Worm (Caenorhabditis elegans) whole organism, L2 larva: Measurements from ENCODE around the gene arrd-6.

Source experiments
- C34F6.9 ChIP-seq: fragments of 150-350 bp; optimal IDR thresholded peaks from 2 replicates; lab custom pipeline; 2014; ENCODE audit warnings: missing biosample characterization, missing genetic modification characterization
- F13H6.1 ChIP-seq: sonication (generic microtip); optimal IDR thresholded peaks from 2 replicates; lab custom pipeline; 2016; ENCODE audit warnings: missing genetic modification characterization, missing compliant biosample characterization
- R02D3.7 ChIP-seq: fragments of 150-350 bp; optimal IDR thresholded peaks from 2 replicates; lab custom pipeline; 2014; ENCODE audit warnings: missing biosample characterization, missing genetic modification characterization
- ZK546.5 ChIP-seq: sonication (generic microtip); optimal IDR thresholded peaks from 2 replicates; lab custom pipeline; 2017; ENCODE audit warnings: missing biosample characterization, missing genetic modification characterization
- ama-1 ChIP-seq: fragments of 150-350 bp; optimal IDR thresholded peaks from 2 replicates; lab custom pipeline; 2018; ENCODE audit warnings: inconsistent platforms
- blmp-1 ChIP-seq: sonication (generic microtip); optimal IDR thresholded peaks from 2 replicates; lab custom pipeline; 2017; ENCODE audit warnings: missing genetic modification characterization, mild to moderate bottlenecking, missing compliant biosample characterization, antibody characterized with exemption, moderate library complexity; ENCODE audit not compliant: insufficient read depth
- ceh-82 ChIP-seq: fragments of 150-350 bp; optimal IDR thresholded peaks from 2 replicates; lab custom pipeline; 2014; ENCODE audit warnings: missing biosample characterization, missing genetic modification characterization
- crh-2 ChIP-seq: sonication (generic microtip); optimal IDR thresholded peaks from 2 replicates; lab custom pipeline; 2017; ENCODE audit warnings: missing biosample characterization, missing genetic modification characterization
- dmd-4 ChIP-seq: sonication (generic microtip); optimal IDR thresholded peaks from 2 replicates; lab custom pipeline; 2017; ENCODE audit warnings: missing biosample characterization, missing genetic modification characterization
- egl-27 ChIP-seq: sonication (generic microtip); optimal IDR thresholded peaks from 3 replicates; lab custom pipeline; 2017; ENCODE audit warnings: missing biosample characterization, missing genetic modification reagents, missing genetic modification characterization
- elt-3 ChIP-seq: sonication (generic microtip); optimal IDR thresholded peaks from 2 replicates; lab custom pipeline; 2017; ENCODE audit warnings: missing biosample characterization, missing genetic modification characterization
- fos-1 ChIP-seq: fragments of 150-350 bp; optimal IDR thresholded peaks from 2 replicates; lab custom pipeline; 2014; ENCODE audit warnings: missing biosample characterization, missing genetic modification characterization
- gmeb-1 ChIP-seq: fragments of 150-350 bp; optimal IDR thresholded peaks from 2 replicates; lab custom pipeline; 2014; ENCODE audit warnings: missing biosample characterization, missing genetic modification characterization
- lin-11 ChIP-seq: fragments of 150-350 bp; sonication (generic microtip); optimal IDR thresholded peaks from 2 replicates; lab custom pipeline; 2014; ENCODE audit warnings: missing biosample characterization, missing genetic modification characterization, inconsistent platforms, mixed read lengths
- lin-13 ChIP-seq: fragments of 150-350 bp; optimal IDR thresholded peaks from 2 replicates; lab custom pipeline; 2014; ENCODE audit warnings: missing biosample characterization, missing genetic modification reagents, missing genetic modification characterization
- lin-39 ChIP-seq: fragments of 150-350 bp; optimal IDR thresholded peaks from 2 replicates; lab custom pipeline; 2014; ENCODE audit warnings: missing biosample characterization, missing genetic modification reagents, missing genetic modification characterization
- lsy-2 ChIP-seq, 2 experiments: fragments of 150-350 bp in 1 of 2; sonication (generic microtip) in 1 of 2; optimal IDR thresholded peaks; 2 replicates each; lab custom pipeline; 2014 to 2017; ENCODE audit warnings: missing biosample characterization in 2 of 2, missing genetic modification characterization in 2 of 2
- mab-5 ChIP-seq: fragments of 150-350 bp; optimal IDR thresholded peaks from 2 replicates; lab custom pipeline; 2014; ENCODE audit warnings: missing biosample characterization, missing genetic modification characterization
- mbf-1 ChIP-seq: sonication (generic microtip); optimal IDR thresholded peaks from 2 replicates; lab custom pipeline; 2017; ENCODE audit warnings: missing biosample characterization, missing genetic modification characterization
- mdl-1 ChIP-seq, 2 experiments: fragments of 150-350 bp in 1 of 2; sonication (generic microtip) in 1 of 2; optimal IDR thresholded peaks; 2 replicates each; lab custom pipeline; 2017; ENCODE audit warnings: missing biosample characterization in 2 of 2, missing genetic modification characterization in 2 of 2
- nhr-10 ChIP-seq: sonication (generic microtip); optimal IDR thresholded peaks from 2 replicates; lab custom pipeline; 2017; ENCODE audit warnings: missing biosample characterization, missing genetic modification characterization
- nhr-11 ChIP-seq: fragments of 150-350 bp; optimal IDR thresholded peaks from 2 replicates; lab custom pipeline; 2014; ENCODE audit warnings: missing biosample characterization, missing genetic modification characterization
- nhr-12 ChIP-seq: fragments of 150-350 bp; optimal IDR thresholded peaks from 2 replicates; lab custom pipeline; 2014; ENCODE audit warnings: missing biosample characterization, missing genetic modification characterization
- nhr-129 ChIP-seq: fragments of 150-350 bp; optimal IDR thresholded peaks from 2 replicates; lab custom pipeline; 2014; ENCODE audit warnings: missing biosample characterization, missing genetic modification characterization
- nhr-21 ChIP-seq: fragments of 150-350 bp; optimal IDR thresholded peaks from 2 replicates; lab custom pipeline; 2014; ENCODE audit warnings: missing biosample characterization, missing genetic modification characterization
- nhr-237 ChIP-seq: fragments of 150-350 bp; optimal IDR thresholded peaks from 2 replicates; lab custom pipeline; 2014; ENCODE audit warnings: missing biosample characterization, missing genetic modification characterization
- nhr-25 ChIP-seq: fragments of 150-350 bp; sonication (generic microtip); optimal IDR thresholded peaks from 3 replicates; lab custom pipeline; 2014; ENCODE audit warnings: missing biosample characterization, missing genetic modification characterization
- nhr-6 ChIP-seq: fragments of 150-350 bp; optimal IDR thresholded peaks from 2 replicates; lab custom pipeline; 2014; ENCODE audit warnings: missing biosample characterization, missing genetic modification characterization
- nhr-77 ChIP-seq: fragments of 150-350 bp; optimal IDR thresholded peaks from 2 replicates; lab custom pipeline; 2014; ENCODE audit warnings: missing biosample characterization, missing genetic modification characterization
- peb-1 ChIP-seq: fragments of 150-350 bp; optimal IDR thresholded peaks from 2 replicates; lab custom pipeline; 2014; ENCODE audit warnings: missing biosample characterization, missing genetic modification characterization
- sem-4 ChIP-seq: fragments of 150-350 bp; optimal IDR thresholded peaks from 2 replicates; lab custom pipeline; 2014; ENCODE audit warnings: missing biosample characterization, missing genetic modification reagents, missing genetic modification characterization
- skn-1 ChIP-seq: sonication (generic microtip); optimal IDR thresholded peaks from 2 replicates; lab custom pipeline; 2017; ENCODE audit warnings: missing biosample characterization, missing genetic modification characterization
- sma-3 ChIP-seq: sonication (generic microtip); optimal IDR thresholded peaks from 2 replicates; lab custom pipeline; 2016; ENCODE audit warnings: missing genetic modification reagents, missing genetic modification characterization, missing compliant biosample characterization
- sma-9 ChIP-seq, 2 experiments: fragments of 150-350 bp in 1 of 2; sonication (generic microtip) in 1 of 2; optimal IDR thresholded peaks; 2 replicates each; lab custom pipeline; 2014 to 2016; ENCODE audit warnings: missing genetic modification characterization in 2 of 2, mild to moderate bottlenecking in 1 of 2, missing biosample characterization in 1 of 2, missing compliant biosample characterization in 1 of 2, missing genetic modification reagents in 1 of 2, moderate library complexity in 1 of 2
- snpc-4 ChIP-seq: fragments of 150-350 bp; optimal IDR thresholded peaks from 2 replicates; lab custom pipeline; 2014; ENCODE audit warnings: missing biosample characterization, missing genetic modification characterization
- unc-39 ChIP-seq: fragments of 150-350 bp; optimal IDR thresholded peaks from 2 replicates; lab custom pipeline; 2014; ENCODE audit warnings: missing biosample characterization, missing genetic modification characterization
- unc-55 ChIP-seq: fragments of 150-350 bp; sonication (generic microtip); optimal IDR thresholded peaks from 3 replicates; lab custom pipeline; 2014; ENCODE audit warnings: missing biosample characterization, missing genetic modification reagents, missing genetic modification characterization
- zag-1 ChIP-seq: fragments of 150-350 bp; optimal IDR thresholded peaks from 2 replicates; lab custom pipeline; 2014; ENCODE audit warnings: missing biosample characterization, missing genetic modification characterization
- ztf-1 ChIP-seq: fragments of 200-800 bp; sonication (Bioruptor generic); conservative IDR thresholded peaks from 2 replicates; pipeline ENCODE4 v1.3.6; 2022; ENCODE audit warnings: missing genetic modification characterization, missing compliant biosample characterization
- ztf-4 ChIP-seq: fragments of 150-350 bp; optimal IDR thresholded peaks from 2 replicates; lab custom pipeline; 2014; ENCODE audit warnings: missing biosample characterization, missing genetic modification characterization

Gene arrd-6

DNA sequence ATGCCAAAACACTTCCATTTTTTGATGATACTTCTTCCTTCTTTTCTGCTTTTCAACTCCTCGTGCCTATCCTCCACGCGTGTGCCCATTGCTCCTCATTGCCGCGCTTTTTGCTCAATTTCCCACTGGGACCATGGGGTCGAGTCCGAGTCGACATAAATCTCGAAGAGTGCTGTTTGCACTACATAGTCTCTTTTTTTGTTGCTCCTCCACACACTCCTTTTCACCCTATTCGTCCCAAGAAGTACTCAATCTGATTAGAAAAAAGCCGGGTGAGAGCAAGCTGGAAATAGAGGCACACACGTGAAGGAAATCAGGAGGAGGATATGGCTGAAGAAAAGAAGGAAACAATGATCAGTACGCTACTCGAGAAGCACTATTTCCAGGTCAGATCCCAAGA, at the start of gene arrd-6:
TSS of gene arrd-6 (plus strand) at position 169 of the 400 bp plus-strand sequence.
- no peak for TF ChIP-seq nhr-6
- TF ChIP-seq nhr-129, result peak; percentile 10
- TF ChIP-seq egl-27 (tag; lab: Kevin White, UChicago), result no peak
- no peak for TF ChIP-seq sma-9 (GFP tag; optimal IDR thresholded peaks at IDR 0.05; lab: Kevin White, UChicago)
- TF ChIP-seq sma-9 (tag; optimal IDR thresholded peaks at IDR 0.05; lab: Kevin White, UChicago), result no peak

- TF ChIP-seq sem-4 (tag; lab: Kevin White, UChicago) (no peak), peb-1 (tag; lab: Kevin White, UChicago) (no peak)
Measured at ce11 chrII:11094431-11094830, 48.1 kb upstream of the arrd-6 start.

DNA sequence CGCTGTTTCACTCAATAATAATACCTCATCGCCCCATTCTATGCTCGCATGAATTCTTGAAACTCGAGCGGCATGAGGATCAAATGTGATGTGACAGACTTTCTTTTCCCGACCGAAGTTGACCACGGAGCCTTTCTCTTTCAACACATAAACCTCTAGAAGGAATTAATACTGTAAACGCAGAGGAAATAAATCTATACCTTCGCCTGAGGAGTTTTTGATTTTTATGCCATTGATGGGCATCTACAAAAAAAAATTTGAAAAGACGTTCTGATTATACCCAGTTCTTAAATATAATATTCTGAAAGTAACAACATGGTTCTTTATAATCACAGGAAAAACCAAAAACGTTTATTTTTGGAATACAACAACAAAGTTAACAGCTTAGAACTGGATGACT, 46.3 kb upstream of the arrd-6 start, which contains the start of gene nbs-1:
TSS of gene nbs-1 (minus strand) at position 246 of the 400 bp plus-strand sequence.
- TF ChIP-seq sem-4 (tag; lab: Kevin White, UChicago) (no peak), ama-1 (lab: Kevin White, UChicago) (no peak)

- TF ChIP-seq sma-9 (GFP tag; optimal IDR thresholded peaks at IDR 0.05; lab: Kevin White, UChicago), result peak; percentile 67
- TF ChIP-seq sma-9 (tag; optimal IDR thresholded peaks at IDR 0.05; lab: Kevin White, UChicago), result no peak
- no peak for TF ChIP-seq nhr-77
- no peak for TF ChIP-seq dmd-4 (tag; lab: Kevin White, UChicago)
- no peak for TF ChIP-seq ceh-82 (tag; lab: Kevin White, UChicago)
- TF ChIP-seq skn-1, result no peak
- no peak for TF ChIP-seq nhr-12 (tag; lab: Kevin White, UChicago)
- TF ChIP-seq R02D3.7 (tag; lab: Kevin White, UChicago), result no peak
- peak; percentile 92 to 99 for TF ChIP-seq lsy-2 (tag; optimal IDR thresholded peaks at IDR 0.05; lab: Kevin White, UChicago)
- no peak for TF ChIP-seq peb-1 (tag; lab: Kevin White, UChicago)
- no peak for TF ChIP-seq egl-27 (tag; lab: Kevin White, UChicago)
- peak; percentile 30 for TF ChIP-seq mab-5 (tag; lab: Kevin White, UChicago)
- no peak for TF ChIP-seq ztf-1
- peak; percentile 90 for TF ChIP-seq nhr-129
- TF ChIP-seq ZK546.5 (tag; lab: Kevin White, UChicago), result peak; percentile 33
- TF ChIP-seq F13H6.1, result peak; percentile 64
- peak in 1 of 2 experiments; percentile 13 for TF ChIP-seq mdl-1 (tag; optimal IDR thresholded peaks at IDR 0.05; lab: Kevin White, UChicago)
- TF ChIP-seq nhr-237 (tag; lab: Kevin White, UChicago), result no peak
- TF ChIP-seq nhr-6, result no peak
- no peak for TF ChIP-seq elt-3
- TF ChIP-seq nhr-21 (tag; lab: Kevin White, UChicago), result peak; percentile 83
- TF ChIP-seq mbf-1 (tag; lab: Kevin White, UChicago), result no peak
- peak; percentile 54 for TF ChIP-seq ztf-4 (tag; lab: Kevin White, UChicago)
- TF ChIP-seq lin-39, result no peak
- TF ChIP-seq sma-3 (GFP tag; lab: Kevin White, UChicago), result peak; percentile 80
- peak; percentile 66 for TF ChIP-seq zag-1 (tag; lab: Kevin White, UChicago)
- peak; percentile 73 for TF ChIP-seq fos-1 (tag; lab: Kevin White, UChicago)
- peak; percentile 97 for TF ChIP-seq unc-55
- peak; percentile 89 for TF ChIP-seq crh-2 (tag; lab: Kevin White, UChicago)
- peak; percentile 86 for TF ChIP-seq nhr-25
- TF ChIP-seq gmeb-1, result peak; percentile 83
- peak; percentile 12 for TF ChIP-seq sem-4 (tag; lab: Kevin White, UChicago)
- TF ChIP-seq snpc-4 (tag; lab: Kevin White, UChicago), result peak; percentile 76
- peak; percentile 94 for TF ChIP-seq blmp-1 (tag; lab: Kevin White, UChicago)
- no peak for TF ChIP-seq nhr-10 (tag; lab: Kevin White, UChicago)
- TF ChIP-seq unc-39 (tag; lab: Kevin White, UChicago), result no peak
- peak; percentile 88 for TF ChIP-seq lin-11 (tag; lab: Kevin White, UChicago)
- peak; percentile 83 for TF ChIP-seq lin-13 (GFP tag; lab: Kevin White, UChicago)
- TF ChIP-seq C34F6.9 (tag; lab: Kevin White, UChicago), result peak; percentile 94
- no peak for TF ChIP-seq nhr-11 (tag; lab: Kevin White, UChicago)
- peak; percentile 43 for TF ChIP-seq ama-1 (lab: Kevin White, UChicago)
Measured at ce11 chrII:11097154-11097887, 45.2 kb upstream of the arrd-6 start, which contains the start of the genes rpl-36.A and nuo-1. Gene rpl-36.A (minus strand): TSS chrII:11097204. Gene nuo-1 (plus strand): TSS chrII:11097837.
